Fruit fly (Drosophila melanogaster): ENCODE results near the gene nau.
A peak's percentile ranks its signal among the peaks of the same experiment; 100 is the strongest.

nau gene

DNA sequence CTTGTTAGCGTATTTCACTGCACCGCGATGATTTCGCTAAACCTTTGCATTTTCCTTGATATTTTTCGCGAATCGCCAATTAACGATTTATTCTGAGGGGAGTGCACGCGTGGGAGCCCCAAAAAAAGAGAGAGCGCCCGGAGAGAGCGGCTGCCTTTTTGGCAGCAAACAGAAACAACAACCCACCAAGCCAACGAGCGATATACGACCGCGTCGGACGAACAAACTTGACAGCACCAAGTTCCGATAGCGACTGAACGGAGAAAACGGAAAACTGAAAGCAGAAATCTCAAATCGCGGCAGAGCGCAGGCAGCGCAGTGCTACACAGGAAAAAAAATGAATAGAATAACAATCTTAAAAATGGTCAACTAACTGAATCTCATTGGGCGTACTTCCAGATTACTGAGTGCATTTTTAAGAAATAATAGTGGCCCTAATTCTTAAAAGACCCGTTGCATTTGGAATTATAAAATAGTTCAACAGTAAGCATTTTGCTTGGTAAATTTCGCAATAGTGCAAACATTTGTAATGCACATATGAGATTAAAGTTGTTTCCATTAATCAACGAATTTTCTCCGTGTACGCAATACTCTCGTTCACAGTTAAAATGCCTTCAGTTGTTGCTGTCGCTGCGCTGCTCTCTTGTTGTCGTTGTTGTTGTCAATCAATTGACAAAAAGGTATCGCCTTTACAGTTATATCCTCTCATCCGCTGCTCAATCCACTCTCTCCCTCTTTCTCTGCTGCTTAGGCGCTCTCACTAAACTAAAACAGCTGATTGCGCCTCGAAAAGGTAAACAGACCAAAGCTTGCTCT is 48.5 kb downstream of the nau start, which contains the start of gene CG31145 (continued):
- peak; percentile 99 for TF ChIP-seq Dad (GFP tag; optimal IDR thresholded peaks at IDR 0.05)
- TF ChIP-seq Asciz (GFP tag; optimal IDR thresholded peaks at IDR 0.05), result peak; percentile 100
- TF ChIP-seq ci (GFP tag; IDR thresholded peaks at IDR 0.05), result peak; percentile 98
- TF ChIP-seq sr (GFP tag; IDR thresholded peaks at IDR 0.05), result peak; percentile 86
- TF ChIP-seq dan (GFP tag; IDR thresholded peaks at IDR 0.05), result peak; percentile 89
- peak; percentile 99 for TF ChIP-seq CG12071 (GFP tag; optimal IDR thresholded peaks at IDR 0.05)
- peak; percentile 99 for TF ChIP-seq CG11093 (GFP tag; IDR thresholded peaks at IDR 0.05)
- TF ChIP-seq BtbVII (GFP tag; optimal IDR thresholded peaks at IDR 0.05), result peak; percentile 99
- peak; percentile 98 for TF ChIP-seq H15 (GFP tag; IDR thresholded peaks at IDR 0.05)
- peak; percentile 98 for TF ChIP-seq Gug (GFP tag; IDR thresholded peaks at IDR 0.05)
- TF ChIP-seq Nf-YC (tag; optimal IDR thresholded peaks at IDR 0.05), result peak; percentile 93
- peak; percentile 99 for TF ChIP-seq ken (GFP tag; IDR thresholded peaks at IDR 0.05)
- TF ChIP-seq CG12391 (tag; optimal IDR thresholded peaks at IDR 0.05), result peak; percentile 100
- peak; percentile 40 for TF ChIP-seq Dp (GFP tag; optimal IDR thresholded peaks at IDR 0.05)
- TF ChIP-seq HmgZ (tag; optimal IDR thresholded peaks at IDR 0.05), result peak; percentile 100
- TF ChIP-seq CG6654 (GFP tag; optimal IDR thresholded peaks at IDR 0.05), result peak; percentile 96
- TF ChIP-seq CG3726 (GFP tag; IDR thresholded peaks at IDR 0.05), result peak; percentile 99
- peak; percentile 100 for TF ChIP-seq CG15269 (tag; optimal IDR thresholded peaks at IDR 0.05)
- peak; percentile 49 for TF ChIP-seq cg (GFP tag; optimal IDR thresholded peaks at IDR 0.05)
- peak; percentile 99 for TF ChIP-seq sqz (GFP tag; optimal IDR thresholded peaks at IDR 0.05)
- peak; percentile 83 for TF ChIP-seq bigmax (GFP tag; optimal IDR thresholded peaks at IDR 0.05)
- peak; percentile 96 for TF ChIP-seq ac (GFP tag; optimal IDR thresholded peaks at IDR 0.05)
- TF ChIP-seq Vsx1 (GFP tag; optimal IDR thresholded peaks at IDR 0.05), result peak; percentile 98
- TF ChIP-seq jing (GFP tag; optimal IDR thresholded peaks at IDR 0.05), result peak; percentile 99
- TF ChIP-seq yki (optimal IDR thresholded peaks at IDR 0.05), result no peak
- peak; percentile 98 for TF ChIP-seq Rx (GFP tag; IDR thresholded peaks at IDR 0.05)
- peak; percentile 99 for TF ChIP-seq CG10543 (GFP tag; optimal IDR thresholded peaks at IDR 0.05)
- peak; percentile 100 for TF ChIP-seq CG4424 (GFP tag; optimal IDR thresholded peaks at IDR 0.05)
- peak; percentile 100 for TF ChIP-seq CG18599 (GFP tag; optimal IDR thresholded peaks at IDR 0.05)
- TF ChIP-seq CG7987 (GFP tag; optimal IDR thresholded peaks at IDR 0.05), result peak; percentile 97
- TF ChIP-seq bsh (GFP tag; optimal IDR thresholded peaks at IDR 0.05), result peak; percentile 99
- peak; percentile 97 for TF ChIP-seq kah (GFP tag; optimal IDR thresholded peaks at IDR 0.05)
- peak; percentile 99 for TF ChIP-seq tin (GFP tag; optimal IDR thresholded peaks at IDR 0.05)
- TF ChIP-seq hb (GFP tag; IDR thresholded peaks at IDR 0.05; ENCODE audit: partially characterized antibody), result peak; percentile 58; the same call in 1 of the 3 replicates
- peak; percentile 98 for TF ChIP-seq CG14667 (GFP tag; IDR thresholded peaks at IDR 0.05)
- TF ChIP-seq CG7372 (GFP tag; IDR thresholded peaks at IDR 0.05), result peak; percentile 99
- TF ChIP-seq crp (GFP tag; optimal IDR thresholded peaks at IDR 0.05), result peak; percentile 39 to 83
- peak; percentile 86 for TF ChIP-seq aop (GFP tag; IDR thresholded peaks at IDR 0.05)
- TF ChIP-seq tio (GFP tag; optimal IDR thresholded peaks at IDR 0.05), result peak; percentile 100
- TF ChIP-seq org-1 (GFP tag; optimal IDR thresholded peaks at IDR 0.05), result peak; percentile 100
- peak; percentile 96 for TF ChIP-seq CG43689 (GFP tag; IDR thresholded peaks at IDR 0.05)
- peak; percentile 99 for TF ChIP-seq Fer3 (tag; optimal IDR thresholded peaks at IDR 0.05)
- peak; percentile 99 for TF ChIP-seq Chrac-16 (GFP tag; optimal IDR thresholded peaks at IDR 0.05)
- peak; percentile 99 for TF ChIP-seq CG16863 (GFP tag; optimal IDR thresholded peaks at IDR 0.05)
- peak; percentile 99 for TF ChIP-seq gcm (GFP tag; optimal IDR thresholded peaks at IDR 0.05)
- peak; percentile 99 for TF ChIP-seq tap (tag; optimal IDR thresholded peaks at IDR 0.05)
- TF ChIP-seq Doc3 (GFP tag; IDR thresholded peaks at IDR 0.05; ENCODE audit: partially characterized antibody), result no peak
- peak; percentile 99 for TF ChIP-seq CG10366 (GFP tag; IDR thresholded peaks at IDR 0.05)
- TF ChIP-seq hth (optimal IDR thresholded peaks at IDR 0.05), result no peak
